Worm (Caenorhabditis elegans) whole organism, L4/young adult: ENCODE results near the gene emb-4.

ENCODE experiments used
- W03F9.2 ChIP-seq: fragments of 150-350 bp; optimal IDR thresholded peaks from 2 replicates; lab custom pipeline; 2014; ENCODE audit warnings: missing biosample characterization, missing genetic modification characterization
- dao-5 ChIP-seq: sonication (generic microtip); optimal IDR thresholded peaks from 2 replicates; lab custom pipeline; 2016; ENCODE audit warnings: missing genotype, missing genetic modification characterization, moderate library complexity, missing compliant biosample characterization
- him-1 ChIP-seq: sonication (generic microtip); optimal IDR thresholded peaks from 2 replicates; lab custom pipeline; 2016; ENCODE audit warnings: missing genotype, missing genetic modification reagents, missing genetic modification characterization, missing compliant biosample characterization

DNA sequence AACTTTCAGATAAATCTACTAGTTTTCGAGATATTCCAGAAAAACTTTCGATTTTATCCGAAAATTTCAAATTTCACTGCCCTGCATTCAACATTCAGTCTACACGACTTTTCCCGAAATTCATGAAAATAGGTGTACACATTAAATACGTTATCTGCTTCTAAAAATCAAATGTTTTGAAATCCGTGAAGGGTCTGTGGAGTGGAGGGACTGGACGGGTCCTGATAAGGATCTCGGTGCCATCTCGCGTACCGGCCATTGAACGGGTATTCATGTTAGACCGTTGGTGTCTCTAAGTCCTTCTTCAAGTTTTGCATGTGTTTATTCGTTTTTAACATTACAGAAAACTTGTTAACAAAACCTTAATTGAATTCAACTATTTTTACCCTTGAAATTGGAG is 12.7 kb upstream of the emb-4 start:
- TF ChIP-seq him-1 (tag; lab: Kevin White, UChicago) (no peak), dao-5 (no peak), W03F9.2 (tag; lab: Kevin White, UChicago) (no peak)
